Worm (Caenorhabditis elegans): ENCODE results near the gene fbxa-85.

Gene fbxa-85

DNA sequence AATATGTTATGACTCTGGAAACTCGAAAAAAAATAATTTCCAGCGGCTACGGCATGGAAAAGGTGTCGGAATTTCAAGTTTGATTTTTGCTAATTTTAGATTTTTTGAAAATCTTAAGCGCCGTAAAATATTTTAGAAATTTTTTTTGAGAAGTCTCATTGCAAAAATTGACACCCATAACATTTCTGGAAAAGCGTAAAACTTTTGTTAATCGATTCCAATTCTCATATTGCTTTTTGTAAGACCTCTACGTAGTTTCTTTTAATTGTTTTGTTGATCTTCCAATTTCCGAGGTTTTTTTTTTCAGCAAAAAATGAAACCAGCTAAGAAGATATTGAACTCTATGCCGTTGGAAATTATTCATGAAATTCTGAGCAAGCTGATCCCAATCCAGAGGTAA lies at the start of gene fbxa-85:
Gene fbxa-85, plus strand, starts transcription at position 301 of the 400 bp plus-strand sequence.
- TF ChIP-seq tab-1 (GFP tag; IDR thresholded peaks at IDR 0.05) (no peak), ref-1 (GFP tag; conservative IDR thresholded peaks at IDR 0.05) (no peak), klf-2 (GFP tag; conservative IDR thresholded peaks at IDR 0.05) (no peak), T22C8.4 (GFP tag; IDR thresholded peaks at IDR 0.05) (no peak)

DNA sequence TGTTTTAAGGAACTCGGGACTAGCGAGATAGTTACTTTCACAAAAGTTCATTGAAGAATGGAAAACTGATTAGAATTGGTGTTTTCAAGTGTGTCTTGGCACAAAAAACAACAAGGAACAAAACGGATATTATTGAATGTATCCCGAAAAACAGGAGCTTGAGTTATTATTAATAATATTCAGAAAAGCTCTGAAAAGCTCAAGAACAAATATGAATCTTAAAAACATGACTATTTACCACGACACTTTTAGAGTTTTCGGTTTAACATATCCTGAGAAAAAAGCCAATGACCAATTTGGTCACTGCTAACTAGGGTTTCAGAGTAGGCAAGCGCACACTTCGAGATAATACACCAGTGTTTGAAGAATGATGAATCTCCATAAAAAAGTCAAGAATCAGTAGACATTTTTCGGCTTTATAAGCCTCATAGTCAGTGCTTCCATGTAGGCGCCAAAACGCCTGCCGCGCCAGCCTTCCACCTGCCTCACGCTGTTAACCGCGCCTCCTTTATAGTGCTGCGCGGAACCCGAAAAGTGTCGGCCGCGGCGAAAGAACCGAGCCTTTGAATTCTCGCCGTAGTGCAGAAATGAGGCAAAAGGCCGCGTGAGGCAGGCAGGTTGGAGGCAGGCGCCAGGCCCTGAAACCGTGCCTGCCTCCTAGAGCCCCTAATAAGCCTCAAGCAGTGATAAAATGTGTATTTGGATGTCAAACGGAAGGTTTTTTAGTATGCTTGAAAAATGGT lies 46.8 kb upstream of the fbxa-85 start, which contains the start of gene srh-236:
Gene srh-236, minus strand, starts transcription at position 51 of the 743 bp plus-strand sequence.
- TF ChIP-seq klf-2 (GFP tag; conservative IDR thresholded peaks at IDR 0.05), result no peak
- TF ChIP-seq tab-1 (GFP tag; IDR thresholded peaks at IDR 0.05), result no peak
- no peak for TF ChIP-seq T22C8.4 (GFP tag; IDR thresholded peaks at IDR 0.05)
- TF ChIP-seq flt-1 (GFP tag; IDR thresholded peaks at IDR 0.05), result no peak

DNA sequence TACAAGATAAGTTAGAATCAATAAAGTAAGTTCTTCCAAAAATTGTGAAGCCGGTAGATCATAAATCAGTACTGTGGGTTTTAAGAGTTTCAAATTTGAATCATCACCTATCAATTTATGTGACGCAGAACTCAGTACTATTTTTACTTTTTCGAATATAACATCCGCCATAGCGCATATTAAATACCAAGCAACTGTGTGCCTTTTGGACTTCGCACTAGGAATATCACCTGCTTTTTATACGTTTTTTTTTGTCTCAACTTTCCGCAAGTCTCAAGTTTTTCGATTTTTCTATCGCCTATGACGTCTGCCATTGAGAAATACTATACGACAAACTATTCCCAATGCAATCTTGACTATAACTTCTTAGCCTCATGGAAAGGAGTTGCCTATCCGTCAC lies 46.2 kb upstream of the fbxa-85 start, which contains the start of gene srh-113:
Gene srh-113, plus strand, starts transcription at position 301 of the 400 bp plus-strand sequence.
- TF ChIP-seq klf-2 (GFP tag; conservative IDR thresholded peaks at IDR 0.05) (no peak), ztf-23 (GFP tag; IDR thresholded peaks at IDR 0.05) (no peak), med-1 (GFP tag; optimal IDR thresholded peaks at IDR 0.05; ENCODE audit: insufficient read depth) (no peak), T22C8.4 (GFP tag; IDR thresholded peaks at IDR 0.05) (no peak), flt-1 (GFP tag; IDR thresholded peaks at IDR 0.05) (no peak), tab-1 (GFP tag; IDR thresholded peaks at IDR 0.05) (no peak), ztf-29 (GFP tag; IDR thresholded peaks at IDR 0.05) (no peak), ref-1 (GFP tag; conservative IDR thresholded peaks at IDR 0.05) (no peak), cog-1 (tag; optimal IDR thresholded peaks at IDR 0.05) (no peak)

DNA sequence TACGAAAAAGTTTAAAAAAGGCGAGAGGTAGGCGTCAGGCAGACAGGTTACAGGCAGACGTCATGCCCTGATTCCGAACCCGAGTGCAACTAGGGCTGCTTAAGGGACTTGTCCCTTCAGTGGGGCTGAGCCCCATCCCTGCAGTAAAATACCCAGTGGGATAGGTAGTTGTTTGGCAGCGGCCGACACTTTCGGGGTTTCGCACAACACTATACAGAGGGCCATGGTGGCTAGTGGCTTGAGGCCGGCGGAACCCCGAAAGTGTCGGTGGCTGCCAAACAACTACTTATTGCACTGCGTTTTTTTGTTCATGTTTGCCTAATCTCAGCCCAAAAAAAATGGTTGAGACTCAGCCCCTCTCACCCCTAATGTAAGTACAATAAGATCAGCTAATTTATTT lies 43.4 kb upstream of the fbxa-85 start:
- TF ChIP-seq klf-2 (GFP tag; conservative IDR thresholded peaks at IDR 0.05) (no peak), ztf-23 (GFP tag; IDR thresholded peaks at IDR 0.05) (no peak), cog-1 (tag; optimal IDR thresholded peaks at IDR 0.05) (no peak), flt-1 (GFP tag; IDR thresholded peaks at IDR 0.05) (no peak), ref-1 (GFP tag; conservative IDR thresholded peaks at IDR 0.05) (no peak), T22C8.4 (GFP tag; IDR thresholded peaks at IDR 0.05) (no peak), ztf-29 (GFP tag; IDR thresholded peaks at IDR 0.05) (no peak)

DNA sequence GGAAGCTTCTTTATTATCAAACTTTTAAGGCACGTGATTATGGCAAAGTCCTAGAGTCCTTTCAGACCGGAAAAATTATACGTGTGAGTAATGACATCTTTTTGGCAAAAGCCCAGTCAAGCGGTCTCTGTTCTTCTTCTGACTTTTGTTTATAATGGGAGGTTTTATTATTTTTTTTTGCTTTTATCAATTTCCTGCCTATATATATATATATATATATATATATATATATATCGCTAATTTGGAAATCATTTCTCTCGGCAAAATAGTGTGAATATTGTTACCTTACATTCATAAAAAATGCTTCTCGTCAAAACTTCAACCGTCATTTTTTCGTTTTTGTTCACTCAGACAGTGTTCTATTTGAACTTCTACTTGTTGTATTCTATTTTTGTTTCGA lies 41.3 kb upstream of the fbxa-85 start, which contains the start of gene srbc-62:
Gene srbc-62, plus strand, starts transcription at position 301 of the 400 bp plus-strand sequence.
- TF ChIP-seq ref-1 (GFP tag; conservative IDR thresholded peaks at IDR 0.05) (no peak), cog-1 (tag; optimal IDR thresholded peaks at IDR 0.05) (no peak), flt-1 (GFP tag; IDR thresholded peaks at IDR 0.05) (no peak), klf-2 (GFP tag; conservative IDR thresholded peaks at IDR 0.05) (no peak), tab-1 (GFP tag; IDR thresholded peaks at IDR 0.05) (no peak), ztf-23 (GFP tag; IDR thresholded peaks at IDR 0.05) (no peak), T22C8.4 (GFP tag; IDR thresholded peaks at IDR 0.05) (no peak), ztf-29 (GFP tag; IDR thresholded peaks at IDR 0.05) (no peak), med-1 (GFP tag; optimal IDR thresholded peaks at IDR 0.05; ENCODE audit: insufficient read depth) (no peak)

DNA sequence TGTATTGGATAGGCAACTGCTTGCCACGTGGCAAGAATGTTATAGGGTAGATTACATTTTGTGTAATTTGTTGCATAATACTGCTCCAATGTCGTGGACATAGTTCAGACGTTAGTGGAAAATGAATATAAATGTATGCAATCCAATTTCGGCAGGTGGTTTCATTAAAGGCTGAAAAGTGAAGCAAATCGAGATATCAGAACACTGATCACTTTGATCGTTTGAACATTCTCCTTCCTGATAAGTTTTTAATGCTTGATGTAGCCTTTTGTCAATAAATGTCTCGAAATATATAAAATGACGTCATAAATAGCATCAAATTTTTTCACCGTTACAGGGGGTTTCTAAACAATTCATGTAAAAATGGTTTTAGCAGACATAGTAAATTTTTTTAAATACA lies 38.6 kb upstream of the fbxa-85 start, which contains the start of gene srh-109:
Gene srh-109, minus strand, starts transcription at position 101 of the 400 bp plus-strand sequence.
- no peak for TF ChIP-seq klf-2 (GFP tag; conservative IDR thresholded peaks at IDR 0.05)
- no peak for TF ChIP-seq flt-1 (GFP tag; IDR thresholded peaks at IDR 0.05)
- no peak for TF ChIP-seq ztf-29 (GFP tag; IDR thresholded peaks at IDR 0.05)
- no peak for TF ChIP-seq tab-1 (GFP tag; IDR thresholded peaks at IDR 0.05)
- TF ChIP-seq ref-1 (GFP tag; conservative IDR thresholded peaks at IDR 0.05), result no peak
- TF ChIP-seq med-1 (GFP tag; optimal IDR thresholded peaks at IDR 0.05; ENCODE audit: insufficient read depth), result no peak
- TF ChIP-seq ztf-23 (GFP tag; IDR thresholded peaks at IDR 0.05), result no peak
- no peak for TF ChIP-seq T22C8.4 (GFP tag; IDR thresholded peaks at IDR 0.05)
- no peak for TF ChIP-seq cog-1 (tag; optimal IDR thresholded peaks at IDR 0.05)

DNA sequence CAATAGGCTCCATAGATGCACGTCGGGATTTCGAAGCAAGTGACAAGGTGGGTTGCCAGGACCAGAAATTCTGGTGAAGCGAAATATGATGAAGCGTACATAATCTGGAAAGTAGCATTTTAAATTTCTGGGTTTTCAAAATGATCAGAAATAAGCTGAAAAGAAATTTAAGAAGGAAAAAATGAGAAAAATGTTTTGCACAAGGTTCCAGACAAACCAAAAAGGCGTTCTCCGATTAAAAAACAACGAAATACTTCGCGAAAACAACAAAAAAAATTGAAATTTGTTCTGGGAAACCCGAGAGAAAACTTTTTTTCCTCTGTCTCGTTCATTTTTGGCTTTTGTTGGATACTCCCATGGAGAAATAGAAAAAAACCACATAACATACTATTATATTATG lies 35.7 kb upstream of the fbxa-85 start, which contains the start of gene srh-252:
Gene srh-252, minus strand, starts transcription at position 101 of the 400 bp plus-strand sequence.
- TF ChIP-seq flt-1 (GFP tag; IDR thresholded peaks at IDR 0.05), result no peak
- TF ChIP-seq cog-1 (tag; optimal IDR thresholded peaks at IDR 0.05), result no peak
- TF ChIP-seq ref-1 (GFP tag; conservative IDR thresholded peaks at IDR 0.05), result no peak
- no peak for TF ChIP-seq tab-1 (GFP tag; IDR thresholded peaks at IDR 0.05)
- no peak for TF ChIP-seq med-1 (GFP tag; optimal IDR thresholded peaks at IDR 0.05; ENCODE audit: insufficient read depth)
- TF ChIP-seq klf-2 (GFP tag; conservative IDR thresholded peaks at IDR 0.05), result no peak
- TF ChIP-seq T22C8.4 (GFP tag; IDR thresholded peaks at IDR 0.05), result no peak
- no peak for TF ChIP-seq ztf-23 (GFP tag; IDR thresholded peaks at IDR 0.05)
- no peak for TF ChIP-seq ztf-29 (GFP tag; IDR thresholded peaks at IDR 0.05)

DNA sequence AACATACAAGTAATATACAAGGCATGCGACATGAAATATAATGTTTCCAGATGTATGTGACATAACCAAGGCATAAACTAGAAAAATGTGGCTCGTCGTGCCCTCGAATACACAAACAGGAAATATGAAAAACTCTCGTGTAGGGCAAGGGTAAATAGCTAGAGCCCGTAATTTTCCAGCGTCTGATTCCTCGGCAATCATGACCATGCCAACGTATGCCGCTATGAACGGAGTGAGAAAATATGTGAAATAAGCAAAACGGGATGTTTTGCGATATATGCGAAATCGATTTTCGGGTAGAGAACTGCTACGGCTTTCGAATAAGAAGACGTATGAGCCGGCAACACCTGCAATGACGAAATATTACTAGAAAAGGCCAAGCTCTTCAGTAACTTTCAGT lies 33.6 kb upstream of the fbxa-85 start, which contains the start of gene scl-25:
Gene scl-25, plus strand, starts transcription at position 301 of the 400 bp plus-strand sequence.
- TF ChIP-seq klf-2 (GFP tag; conservative IDR thresholded peaks at IDR 0.05) (no peak), tab-1 (GFP tag; IDR thresholded peaks at IDR 0.05) (no peak), med-1 (GFP tag; optimal IDR thresholded peaks at IDR 0.05; ENCODE audit: insufficient read depth) (no peak), flt-1 (GFP tag; IDR thresholded peaks at IDR 0.05) (no peak), ref-1 (GFP tag; conservative IDR thresholded peaks at IDR 0.05) (no peak), cog-1 (tag; optimal IDR thresholded peaks at IDR 0.05) (no peak), T22C8.4 (GFP tag; IDR thresholded peaks at IDR 0.05) (no peak), ztf-29 (GFP tag; IDR thresholded peaks at IDR 0.05) (no peak), ztf-23 (GFP tag; IDR thresholded peaks at IDR 0.05) (no peak)

DNA sequence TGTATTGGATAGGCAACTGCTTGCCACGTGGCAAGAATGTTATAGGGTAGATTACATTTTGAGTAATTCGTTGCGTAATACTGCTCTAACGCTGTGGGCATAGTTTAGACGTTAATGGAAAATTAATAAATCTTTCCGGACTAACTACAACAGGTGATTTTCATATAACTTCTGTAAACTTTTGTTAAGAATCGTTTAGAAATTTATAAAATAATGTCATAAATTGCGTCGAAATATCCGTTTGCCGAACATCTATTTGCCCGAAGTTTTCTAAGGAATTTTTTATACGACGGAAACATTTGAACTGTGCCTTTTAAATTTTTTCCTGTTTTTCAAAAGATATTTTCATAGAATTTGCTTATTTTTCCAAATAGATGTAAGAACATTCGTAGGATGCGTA lies 32.8 kb upstream of the fbxa-85 start, which contains the start of gene srh-112:
Gene srh-112, minus strand, starts transcription at position 101 of the 400 bp plus-strand sequence.
- TF ChIP-seq ztf-29 (GFP tag; IDR thresholded peaks at IDR 0.05) (no peak), klf-2 (GFP tag; conservative IDR thresholded peaks at IDR 0.05) (no peak), med-1 (GFP tag; optimal IDR thresholded peaks at IDR 0.05; ENCODE audit: insufficient read depth) (no peak), cog-1 (tag; optimal IDR thresholded peaks at IDR 0.05) (no peak), ztf-23 (GFP tag; IDR thresholded peaks at IDR 0.05) (no peak), ref-1 (GFP tag; conservative IDR thresholded peaks at IDR 0.05) (no peak), T22C8.4 (GFP tag; IDR thresholded peaks at IDR 0.05) (no peak), flt-1 (GFP tag; IDR thresholded peaks at IDR 0.05) (no peak), tab-1 (GFP tag; IDR thresholded peaks at IDR 0.05) (no peak)
